Fruit fly (Drosophila melanogaster) S2 (cell line): ENCODE results near the gene Qsox3.

Experiments used
- CG8478 ChIP-seq: fragments of >200 bp; optimal IDR thresholded peaks from 2 replicates; lab custom pipeline; 2018
- CTCF ChIP-seq, 2 experiments: fragments of >200 bp; optimal IDR thresholded peaks; 2 replicates each; lab custom pipeline; 2018

Gene Qsox3

DNA sequence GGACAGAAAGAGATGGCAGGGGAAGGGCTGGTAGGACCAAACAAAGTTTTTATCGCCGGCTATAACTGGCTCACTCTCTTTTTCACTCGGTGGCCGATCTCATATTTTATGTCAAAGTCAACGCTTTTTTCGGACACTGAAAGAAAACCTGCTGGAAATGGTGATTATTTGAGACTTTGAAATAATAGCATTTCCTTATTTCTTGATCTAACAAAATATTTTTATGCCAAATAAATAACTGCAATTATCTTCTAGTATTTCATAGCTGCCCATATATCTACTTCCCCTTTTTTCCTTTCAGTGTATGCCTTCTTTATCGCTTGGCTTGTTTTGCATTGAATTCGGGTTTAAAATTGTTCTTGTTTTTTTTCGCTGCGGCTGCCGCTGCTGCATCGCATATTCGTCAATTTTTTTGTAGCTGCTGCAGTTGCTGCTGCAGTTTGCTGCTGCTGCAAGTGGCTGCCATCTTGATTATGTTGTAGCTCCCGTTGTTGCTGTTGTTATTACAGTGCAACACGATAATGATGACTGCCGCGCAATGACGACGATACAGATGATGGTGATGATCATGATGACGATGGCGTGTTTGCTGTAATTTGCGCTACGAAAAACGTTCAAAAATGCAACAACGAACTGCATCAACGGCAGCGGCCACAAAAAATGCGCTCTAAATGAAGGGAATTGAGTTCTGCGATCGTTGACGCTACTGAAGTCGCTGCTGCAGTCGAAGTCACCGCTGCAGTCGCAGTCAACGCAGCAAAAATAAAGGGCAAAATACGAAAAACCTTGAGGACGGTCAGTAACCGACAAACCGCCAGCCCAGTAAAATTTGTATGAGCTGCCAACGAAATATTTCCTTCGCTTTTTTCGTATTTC, 25.7 kb downstream of the Qsox3 start:
- no peak for TF ChIP-seq CTCF (optimal IDR thresholded peaks at IDR 0.05; lab: Kevin White, UChicago)

DNA sequence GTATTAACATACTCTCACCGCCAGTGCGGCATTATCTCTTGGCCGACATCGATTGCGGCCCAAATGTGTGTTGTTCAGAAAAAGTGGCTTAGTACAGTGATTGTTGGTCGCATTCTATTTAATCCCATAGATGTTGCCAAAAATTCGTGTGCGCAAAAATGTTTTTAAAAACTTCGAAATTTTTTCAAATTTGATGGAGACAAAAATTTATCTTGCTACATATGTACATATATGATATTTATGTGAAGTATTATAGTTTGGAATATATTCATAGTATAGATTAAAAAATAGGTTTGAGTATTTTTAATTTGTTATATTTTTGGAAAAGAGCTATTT, 26.3 kb downstream of the Qsox3 start:
- TF ChIP-seq CG8478 (lab: Kevin White, UChicago) (no peak), CTCF (optimal IDR thresholded peaks at IDR 0.05; lab: Kevin White, UChicago) (no peak)

DNA sequence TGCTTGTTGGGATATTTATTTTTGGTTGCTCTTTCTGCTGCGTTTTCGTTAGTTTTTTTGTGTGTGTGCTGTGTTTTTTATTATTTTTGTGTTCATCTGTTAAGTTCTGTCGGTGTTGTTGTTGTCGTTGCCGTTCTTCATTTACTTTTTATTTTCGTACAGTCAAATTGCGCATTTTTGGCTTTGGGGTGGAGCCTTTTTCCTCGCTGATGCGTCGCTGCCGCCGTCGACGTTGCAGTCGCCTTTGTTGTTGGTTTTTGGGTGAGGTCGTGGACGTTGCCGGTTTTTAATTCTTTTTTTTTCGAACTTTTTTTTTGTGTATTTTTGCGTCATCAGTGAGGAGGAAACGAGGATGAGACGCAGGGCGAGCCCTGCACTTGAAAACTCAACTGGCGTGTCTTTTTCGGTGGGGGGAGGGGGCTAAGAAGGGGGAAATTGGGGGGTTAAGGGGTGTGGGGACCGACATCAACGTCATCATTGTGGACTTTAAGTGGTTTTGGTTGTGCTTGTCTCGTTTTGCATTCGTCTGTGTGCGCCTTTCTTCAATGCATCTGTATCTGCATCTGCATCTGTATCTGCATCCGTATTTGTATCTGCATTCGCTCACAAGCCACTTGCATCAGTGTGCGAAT, 27.0 kb downstream of the Qsox3 start:
- TF ChIP-seq CG8478 (lab: Kevin White, UChicago) (no peak), CTCF (optimal IDR thresholded peaks at IDR 0.05; lab: Kevin White, UChicago) (no peak)

DNA sequence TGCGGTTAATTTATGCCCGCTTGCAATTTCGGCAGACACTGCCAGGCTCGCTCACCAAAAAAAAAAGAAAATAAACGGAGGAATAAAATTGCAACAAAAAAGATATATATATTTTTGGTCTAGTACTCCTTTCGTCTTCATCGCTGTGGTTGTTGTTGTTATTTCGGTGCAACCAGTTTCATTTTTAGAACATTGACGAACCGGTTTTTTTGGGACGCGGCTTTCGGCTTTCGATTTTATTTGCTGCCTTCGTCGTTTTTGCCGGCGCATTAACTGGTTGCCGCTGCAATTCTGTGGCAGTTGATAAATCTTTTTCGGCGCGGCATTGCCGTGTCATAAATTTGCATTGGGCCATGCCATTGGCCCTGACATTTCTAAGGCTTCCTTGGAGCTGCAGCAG, 27.5 kb downstream of the Qsox3 start:
- no peak for TF ChIP-seq CTCF (optimal IDR thresholded peaks at IDR 0.05; lab: Kevin White, UChicago)

DNA sequence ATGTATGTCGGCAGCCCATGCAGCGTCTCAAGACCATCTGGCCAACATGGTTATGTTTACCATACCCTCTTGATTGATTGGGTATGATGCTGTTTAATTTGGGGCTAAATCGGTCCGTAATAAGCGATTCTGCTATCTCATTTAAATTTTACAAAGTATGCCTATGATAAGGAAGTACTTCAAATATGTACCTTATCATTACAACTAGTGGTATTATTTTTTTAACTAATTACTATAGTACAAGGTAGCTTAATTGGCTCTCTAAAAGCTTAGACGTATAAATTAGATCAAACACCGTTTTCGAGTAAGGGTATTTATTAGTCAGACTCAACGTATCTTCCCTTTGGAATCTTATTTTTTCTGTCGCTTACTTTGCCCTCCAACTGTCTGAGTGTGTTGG, 28.6 kb downstream of the Qsox3 start:
- no peak for TF ChIP-seq CG8478 (lab: Kevin White, UChicago)
- TF ChIP-seq CTCF (optimal IDR thresholded peaks at IDR 0.05; lab: Kevin White, UChicago), result no peak

DNA sequence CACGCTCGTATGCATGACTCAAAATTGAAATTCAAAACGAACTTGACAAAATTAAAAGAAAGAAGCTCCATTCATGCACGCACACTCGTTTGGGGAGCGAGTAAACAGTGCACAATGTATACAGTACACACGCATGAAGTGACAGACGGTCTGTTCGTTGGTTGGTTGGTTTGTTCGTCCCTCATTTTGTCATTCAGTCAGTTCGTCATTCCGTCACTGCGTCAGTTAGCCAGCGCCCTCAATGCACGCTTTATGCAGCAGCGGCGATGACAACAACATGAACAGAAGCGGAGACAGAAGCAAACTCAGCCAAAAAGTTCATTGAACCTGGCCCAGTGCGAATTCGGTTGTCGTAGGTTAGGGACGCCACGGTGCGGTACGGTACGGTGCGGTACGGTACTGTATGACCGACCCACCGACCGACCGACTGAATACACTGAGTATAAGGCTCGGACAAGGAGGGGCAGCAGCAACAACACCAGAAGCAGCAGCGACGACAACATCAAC, 29.3 kb downstream of the Qsox3 start:
- TF ChIP-seq CTCF (optimal IDR thresholded peaks at IDR 0.05; lab: Kevin White, UChicago) (no peak), CG8478 (lab: Kevin White, UChicago) (no peak)

DNA sequence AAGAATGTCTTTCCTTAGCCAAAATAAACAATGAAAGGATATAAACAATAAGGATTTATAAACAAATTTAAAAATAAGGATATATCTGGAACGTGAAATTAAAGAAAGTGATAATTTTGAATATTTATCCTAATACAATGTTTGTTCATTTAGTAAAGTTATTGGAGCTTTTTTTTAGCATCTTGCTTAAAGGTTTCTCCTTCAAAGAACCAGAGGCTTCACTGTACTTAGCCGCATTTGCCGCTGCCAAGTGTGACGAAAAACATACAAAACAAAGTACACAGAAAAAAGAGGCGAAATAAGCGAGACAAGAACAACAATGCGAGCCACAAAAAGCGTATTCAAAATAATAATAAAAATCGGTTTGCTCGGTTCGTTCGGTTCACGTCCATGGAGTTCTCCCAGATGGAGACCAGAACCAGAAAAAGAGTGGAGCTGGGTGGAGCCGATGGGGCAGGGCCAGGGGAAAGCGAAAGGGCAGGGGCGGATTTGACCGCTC, 29.9 kb downstream of the Qsox3 start:
- no peak for TF ChIP-seq CG8478 (lab: Kevin White, UChicago)
- no peak for TF ChIP-seq CTCF (optimal IDR thresholded peaks at IDR 0.05; lab: Kevin White, UChicago)

DNA sequence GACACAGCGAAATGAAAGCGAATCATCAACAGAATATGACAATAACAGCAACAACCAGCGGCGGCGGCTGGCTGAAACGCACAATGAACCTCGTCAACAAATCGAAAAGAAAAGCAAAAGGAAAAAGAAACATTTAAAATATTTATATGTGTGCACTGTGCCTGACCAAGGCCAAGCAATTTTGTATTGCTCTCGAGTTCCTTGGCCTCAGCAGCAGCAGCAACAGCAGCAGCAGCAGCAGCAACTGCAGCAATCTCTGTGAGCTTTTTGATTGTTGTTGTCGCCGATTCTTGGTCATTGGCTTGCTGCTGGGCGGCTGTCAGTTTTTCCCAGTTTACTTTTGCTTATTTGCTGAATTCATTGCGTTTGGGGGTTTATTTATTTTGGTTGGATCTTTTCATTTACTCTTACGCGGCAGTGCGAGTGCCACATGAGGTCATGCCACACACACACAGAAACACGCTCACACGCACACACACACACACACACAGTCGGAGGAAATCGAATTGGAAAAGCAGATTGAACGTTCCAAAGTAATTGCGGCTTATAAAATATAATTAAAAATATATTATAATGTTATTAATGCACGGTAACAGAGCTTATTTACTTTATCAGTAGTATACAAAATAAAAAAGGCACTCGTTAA, 32.5 kb downstream of the Qsox3 start:
- no peak for TF ChIP-seq CG8478 (lab: Kevin White, UChicago)
- no peak for TF ChIP-seq CTCF (optimal IDR thresholded peaks at IDR 0.05; lab: Kevin White, UChicago)

DNA sequence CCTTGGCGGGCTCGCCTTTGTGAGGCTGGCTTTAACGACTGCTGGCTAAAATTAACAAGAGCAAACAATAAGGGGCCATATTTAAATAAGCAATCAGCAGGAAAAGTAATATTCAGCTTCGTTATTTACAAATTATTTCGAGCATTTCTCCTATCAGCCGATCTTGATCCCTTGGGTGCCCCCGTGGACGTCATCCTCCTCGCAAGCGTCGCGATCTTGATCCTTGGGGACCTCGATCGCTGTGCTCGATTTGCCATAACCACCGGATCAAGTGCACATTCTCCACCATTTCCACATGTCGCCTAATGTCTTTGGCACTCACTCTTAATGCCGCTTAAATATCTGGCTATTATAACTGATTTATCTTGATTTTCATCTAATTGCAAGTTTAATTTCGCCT, 33.0 kb downstream of the Qsox3 start:
- TF ChIP-seq CTCF (optimal IDR thresholded peaks at IDR 0.05; lab: Kevin White, UChicago) (no peak), CG8478 (lab: Kevin White, UChicago) (no peak)

DNA sequence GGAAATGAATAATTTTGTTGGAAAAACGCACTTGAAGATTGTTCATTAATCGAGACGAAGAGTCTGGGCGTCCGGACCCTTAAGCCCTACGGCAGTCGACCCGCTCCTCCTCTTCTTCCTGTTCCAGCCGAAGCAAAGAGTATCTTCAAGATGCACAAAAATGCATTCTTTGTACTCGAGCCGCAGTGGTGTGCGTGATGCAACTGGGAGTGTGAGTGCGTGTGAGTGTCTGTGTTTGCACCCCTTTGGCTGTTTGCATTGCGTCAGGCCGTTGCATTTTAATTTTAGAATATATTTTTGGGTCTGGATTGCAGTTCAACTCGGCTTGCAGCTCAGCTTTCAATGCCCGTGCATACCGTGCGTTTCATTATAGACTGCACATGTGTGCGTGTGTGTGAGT, 34.1 kb downstream of the Qsox3 start:
- no peak for TF ChIP-seq CG8478 (lab: Kevin White, UChicago)
- no peak for TF ChIP-seq CTCF (optimal IDR thresholded peaks at IDR 0.05; lab: Kevin White, UChicago)

DNA sequence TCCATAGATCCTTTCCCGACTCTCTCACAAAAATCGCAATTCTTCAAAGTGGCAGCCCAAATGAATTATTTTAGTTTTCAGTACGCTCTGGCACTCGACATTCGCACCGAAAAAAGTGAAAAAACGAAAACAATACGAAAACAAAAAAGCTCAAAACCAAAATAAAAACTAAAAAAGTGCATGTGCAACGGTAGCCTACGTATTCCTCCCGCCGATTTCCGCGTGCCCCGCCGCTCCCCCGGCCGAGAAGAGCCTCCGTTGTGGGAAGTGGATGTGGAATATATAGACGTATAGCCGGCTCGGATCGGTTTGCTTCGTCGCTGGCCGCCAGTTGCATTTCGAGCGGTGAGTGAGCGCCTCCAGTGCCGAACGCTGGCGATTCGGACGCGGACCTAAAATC, 36.5 kb downstream of the Qsox3 start:
- TF ChIP-seq CTCF (optimal IDR thresholded peaks at IDR 0.05; lab: Kevin White, UChicago) (no peak), CG8478 (lab: Kevin White, UChicago) (no peak)

DNA sequence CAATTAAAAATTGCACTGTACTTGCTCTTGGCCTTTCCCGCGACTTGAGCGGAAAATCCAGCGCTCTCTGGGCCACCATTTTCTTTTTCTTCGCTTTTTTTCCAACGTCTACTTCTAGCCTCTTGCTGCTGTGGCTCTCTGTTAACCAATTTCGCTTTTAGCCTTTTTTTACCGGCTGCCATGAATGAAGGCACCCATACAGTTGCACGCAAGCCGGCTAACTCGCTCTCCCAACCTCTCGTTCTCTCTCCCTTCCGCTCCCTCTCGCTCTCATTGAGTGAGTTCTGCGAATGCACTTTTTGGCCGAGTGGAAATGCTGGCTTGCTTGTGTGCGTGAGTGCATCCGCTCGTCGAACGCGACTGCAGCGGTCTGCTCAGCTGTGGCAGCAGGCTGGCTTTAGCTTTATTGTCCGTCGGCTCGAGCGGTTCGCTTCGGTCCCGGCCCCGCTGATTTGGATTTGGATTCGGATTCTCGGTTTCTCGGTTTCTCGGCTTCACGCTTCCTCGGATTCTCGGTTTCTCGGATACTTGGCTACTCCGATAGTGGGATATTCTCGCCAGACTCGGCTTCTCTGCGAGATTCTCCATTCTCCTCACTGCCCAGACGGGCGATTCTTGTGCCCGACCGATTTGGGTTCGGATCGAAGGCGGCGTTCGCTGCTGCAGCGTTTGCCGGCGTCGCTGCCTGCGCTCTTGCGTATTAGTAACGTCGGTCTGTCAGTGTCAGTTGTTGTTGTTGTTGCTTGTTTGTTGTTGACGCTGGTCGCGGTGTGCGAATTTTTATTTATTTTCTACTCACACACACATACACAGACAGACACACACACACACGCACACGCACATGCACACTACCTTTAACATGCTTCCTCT, 37.3 kb downstream of the Qsox3 start, which contains the start of gene Eip93F:
Gene Eip93F, plus strand, starts transcription at position 424 of the 870 bp plus-strand sequence.
- no peak for TF ChIP-seq CG8478 (lab: Kevin White, UChicago)
- no peak for TF ChIP-seq CTCF (optimal IDR thresholded peaks at IDR 0.05; lab: Kevin White, UChicago)

DNA sequence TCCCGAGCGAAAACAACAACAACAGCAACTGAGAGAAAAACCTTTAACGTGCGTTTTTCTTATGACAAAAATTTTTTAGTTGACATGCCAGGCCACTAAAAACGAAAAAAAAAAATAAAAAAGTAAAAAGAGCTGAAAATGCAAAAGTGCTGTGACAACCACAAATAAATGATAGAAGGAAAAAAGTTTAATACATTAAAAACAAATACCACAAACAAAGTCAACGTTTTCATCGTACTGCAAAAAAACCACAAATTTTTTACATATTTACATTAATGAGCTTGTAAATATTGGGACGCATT, 37.9 kb downstream of the Qsox3 start:
- no peak for TF ChIP-seq CTCF (optimal IDR thresholded peaks at IDR 0.05; lab: Kevin White, UChicago)
- no peak for TF ChIP-seq CG8478 (lab: Kevin White, UChicago)

DNA sequence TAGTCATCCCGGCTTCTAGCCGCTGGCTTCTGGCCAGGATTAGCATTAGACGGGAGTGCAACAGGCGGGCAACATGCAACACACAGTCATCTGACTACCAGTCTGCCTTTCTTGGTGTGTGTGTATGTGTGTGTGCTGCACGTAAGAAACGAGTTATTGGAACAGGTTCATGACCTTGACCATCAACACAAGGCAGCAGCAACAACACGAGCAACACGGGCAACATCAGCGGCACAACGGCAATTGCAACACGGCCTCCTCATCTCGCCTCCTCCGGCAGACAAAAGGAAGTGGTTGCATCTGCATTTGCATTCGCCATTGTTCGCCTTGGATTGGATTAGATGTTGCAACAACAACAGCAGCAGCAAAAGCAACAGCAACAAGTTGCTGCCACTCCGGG, 39.8 kb downstream of the Qsox3 start:
- TF ChIP-seq CG8478 (lab: Kevin White, UChicago), result no peak
- TF ChIP-seq CTCF (optimal IDR thresholded peaks at IDR 0.05; lab: Kevin White, UChicago), result no peak
